Worm (Caenorhabditis elegans) whole organism, L1 larva: Measurements from ENCODE around the gene gtf-2H1.

Experiments used
- C04F5.9 ChIP-seq: sonication (generic microtip); optimal IDR thresholded peaks from 2 replicates; lab custom pipeline; 2016; ENCODE audit warnings: missing genetic modification characterization, missing compliant biosample characterization
- C16A3.4 ChIP-seq: fragments of 150-350 bp; optimal IDR thresholded peaks from 2 replicates; lab custom pipeline; 2014; ENCODE audit warnings: missing biosample characterization, missing genetic modification characterization
- C34B4.2 ChIP-seq: sonication (generic microtip); optimal IDR thresholded peaks from 2 replicates; lab custom pipeline; 2017; ENCODE audit warnings: mild to moderate bottlenecking, missing genetic modification characterization, missing compliant biosample characterization
- Y116A8C.19 ChIP-seq: sonication (generic microtip); optimal IDR thresholded peaks from 2 replicates; lab custom pipeline; 2016; ENCODE audit warnings: missing compliant biosample characterization, missing genetic modification characterization, borderline replicate concordance
- blmp-1 ChIP-seq: fragments of 150-350 bp; optimal IDR thresholded peaks from 2 replicates; lab custom pipeline; 2014; ENCODE audit warnings: missing biosample characterization, missing genetic modification characterization
- ceh-63 ChIP-seq: fragments of 200-800 bp; sonication (Bioruptor generic); optimal IDR thresholded peaks from 2 replicates; lab custom pipeline; 2018; ENCODE audit warnings: mild to moderate bottlenecking, missing genetic modification characterization, missing compliant biosample characterization
- ceh-82 ChIP-seq, 3 experiments: fragments of 150-350 bp in 1 of 3; sonication (generic microtip) in 2 of 3; optimal IDR thresholded peaks; 2 replicates each; lab custom pipeline; 2014 to 2017; ENCODE audit warnings: missing biosample characterization in 3 of 3, missing genetic modification characterization in 3 of 3
- dpl-1 ChIP-seq, 3 experiments: fragments of 150-350 bp in 2 of 3; sonication (generic microtip) in 1 of 3; optimal IDR thresholded peaks; 2 replicates each; lab custom pipeline; 2014 to 2017; ENCODE audit warnings: missing biosample characterization in 3 of 3, missing genetic modification characterization in 3 of 3, missing genetic modification reagents in 3 of 3
- egl-13 ChIP-seq: sonication (generic microtip); optimal IDR thresholded peaks from 2 replicates; lab custom pipeline; 2016; ENCODE audit warnings: missing genotype, missing genetic modification reagents, missing genetic modification characterization, missing compliant biosample characterization
- elt-2 ChIP-seq: sonication (generic microtip); optimal IDR thresholded peaks from 2 replicates; lab custom pipeline; 2016; ENCODE audit warnings: missing genetic modification characterization, mild to moderate bottlenecking, inconsistent platforms, missing compliant biosample characterization, missing genetic modification reagents
- elt-3 ChIP-seq, 6 experiments: fragments of 150-350 bp in 1 of 6; sonication (generic microtip); optimal IDR thresholded peaks; 2 replicates each; lab custom pipeline; 2017 to 2018; ENCODE audit warnings: missing biosample characterization in 6 of 6, missing genetic modification characterization in 6 of 6, inconsistent platforms in 1 of 6
- ets-5 ChIP-seq: fragments of 200-800 bp; sonication (Bioruptor generic); IDR thresholded peaks from 2 replicates; pipeline ENCODE4 v1.3.6; 2022; ENCODE audit warnings: missing genetic modification characterization, missing compliant biosample characterization
- fkh-10 ChIP-seq: sonication (generic microtip); optimal IDR thresholded peaks from 2 replicates; lab custom pipeline; 2017; ENCODE audit warnings: missing biosample characterization, missing genetic modification reagents, missing genetic modification characterization
- fkh-4 ChIP-seq: sonication (generic microtip); optimal IDR thresholded peaks from 2 replicates; lab custom pipeline; 2016; ENCODE audit warnings: missing compliant biosample characterization, missing genetic modification characterization, borderline replicate concordance
- fkh-8 ChIP-seq: sonication (generic microtip); optimal IDR thresholded peaks from 2 replicates; lab custom pipeline; 2016; ENCODE audit warnings: mild to moderate bottlenecking, missing genetic modification characterization, missing compliant biosample characterization
- hpl-2 ChIP-seq: fragments of 150-350 bp; optimal IDR thresholded peaks from 2 replicates; lab custom pipeline; 2014; ENCODE audit warnings: missing biosample characterization, missing genetic modification reagents, missing genetic modification characterization
- lin-13 ChIP-seq: fragments of 150-350 bp; optimal IDR thresholded peaks from 2 replicates; lab custom pipeline; 2014; ENCODE audit warnings: missing biosample characterization, missing genetic modification reagents, missing genetic modification characterization
- lin-14 ChIP-seq: fragments of 200-800 bp; sonication (Bioruptor generic); optimal IDR thresholded peaks from 2 replicates; lab custom pipeline; 2018; ENCODE audit warnings: mild to moderate bottlenecking, missing genetic modification characterization, moderate library complexity, missing compliant biosample characterization
- lin-15B ChIP-seq: fragments of 150-350 bp; sonication (generic microtip); optimal IDR thresholded peaks from 3 replicates; lab custom pipeline; 2014; ENCODE audit warnings: missing biosample characterization, missing genetic modification characterization
- lin-35 ChIP-seq, 2 experiments: fragments of 150-350 bp; optimal IDR thresholded peaks; 2 replicates each; lab custom pipeline; 2014; ENCODE audit warnings: missing biosample characterization in 2 of 2, missing genetic modification characterization in 2 of 2, missing genetic modification reagents in 2 of 2
- lin-39 ChIP-seq: fragments of 150-350 bp; optimal IDR thresholded peaks from 2 replicates; lab custom pipeline; 2014; ENCODE audit warnings: missing biosample characterization, missing genetic modification reagents, missing genetic modification characterization
- lir-3 ChIP-seq: sonication (generic microtip); optimal IDR thresholded peaks from 2 replicates; lab custom pipeline; 2016; ENCODE audit warnings: mild to moderate bottlenecking, missing genetic modification characterization, moderate library complexity, missing compliant biosample characterization; ENCODE audit not compliant: poor library complexity
- lsy-2 ChIP-seq, 2 experiments: fragments of 150-350 bp; optimal IDR thresholded peaks; 2 replicates each; lab custom pipeline; 2014; ENCODE audit warnings: missing biosample characterization in 2 of 2, missing genetic modification characterization in 2 of 2
- mab-9 ChIP-seq: fragments of 200-800 bp; sonication (Bioruptor generic); IDR thresholded peaks from 2 replicates; pipeline ENCODE4 v1.3.6; 2022; ENCODE audit warnings: missing genetic modification reagents, missing genetic modification characterization, missing compliant biosample characterization
- mef-2 ChIP-seq: fragments of 150-350 bp; optimal IDR thresholded peaks from 2 replicates; lab custom pipeline; 2014; ENCODE audit warnings: missing biosample characterization, missing genetic modification characterization
- nhr-11 ChIP-seq: fragments of 150-350 bp; optimal IDR thresholded peaks from 2 replicates; lab custom pipeline; 2014; ENCODE audit warnings: missing biosample characterization, missing genetic modification characterization
- nhr-12 ChIP-seq: sonication (generic microtip); optimal IDR thresholded peaks from 2 replicates; lab custom pipeline; 2017; ENCODE audit warnings: missing biosample characterization, missing genetic modification characterization
- nhr-20 ChIP-seq: sonication (generic microtip); optimal IDR thresholded peaks from 2 replicates; lab custom pipeline; 2016; ENCODE audit warnings: mild to moderate bottlenecking, missing genetic modification characterization, missing compliant biosample characterization
- nhr-28 ChIP-seq: fragments of 150-350 bp; optimal IDR thresholded peaks from 2 replicates; lab custom pipeline; 2014; ENCODE audit warnings: missing biosample characterization, missing genetic modification characterization
- nhr-47 ChIP-seq: sonication (generic microtip); optimal IDR thresholded peaks from 2 replicates; lab custom pipeline; 2016; ENCODE audit warnings: mild to moderate bottlenecking, missing genetic modification characterization, moderate library complexity, missing compliant biosample characterization
- nhr-71 ChIP-seq: sonication (generic microtip); optimal IDR thresholded peaks from 2 replicates; lab custom pipeline; 2016; ENCODE audit warnings: mild to moderate bottlenecking, missing genetic modification characterization, moderate library complexity, missing compliant biosample characterization
- nhr-76 ChIP-seq: sonication (generic microtip); optimal IDR thresholded peaks from 2 replicates; lab custom pipeline; 2017; ENCODE audit warnings: missing biosample characterization, missing genetic modification characterization
- nhr-85 ChIP-seq: sonication (generic microtip); peaks from one replicate; lab custom pipeline; 2016; ENCODE audit warnings: missing genetic modification characterization, inconsistent platforms, missing compliant biosample characterization
- pag-3 ChIP-seq: sonication (generic microtip); optimal IDR thresholded peaks from 2 replicates; lab custom pipeline; 2017; ENCODE audit warnings: missing genetic modification characterization, mild to moderate bottlenecking, missing compliant biosample characterization, antibody characterized with exemption, borderline replicate concordance; ENCODE audit not compliant: insufficient read depth
- pqm-1 ChIP-seq: sonication (generic microtip); optimal IDR thresholded peaks from 3 replicates; lab custom pipeline; 2017; ENCODE audit warnings: missing biosample characterization, missing genetic modification characterization
- snu-23 ChIP-seq: sonication (generic microtip); optimal IDR thresholded peaks from 2 replicates; lab custom pipeline; 2016; ENCODE audit warnings: missing genetic modification characterization, missing compliant biosample characterization
- sox-4 ChIP-seq: sonication (generic microtip); optimal IDR thresholded peaks from 2 replicates; lab custom pipeline; 2016; ENCODE audit warnings: missing genetic modification characterization, missing compliant biosample characterization
- sptf-1 ChIP-seq: fragments of 150-350 bp; optimal IDR thresholded peaks from 2 replicates; lab custom pipeline; 2014; ENCODE audit warnings: missing biosample characterization, missing genetic modification characterization
- swsn-7 ChIP-seq: sonication (generic microtip); optimal IDR thresholded peaks from 2 replicates; lab custom pipeline; 2016; ENCODE audit warnings: missing genetic modification characterization, missing compliant biosample characterization
- tbx-2 ChIP-seq: sonication (generic microtip); optimal IDR thresholded peaks from 2 replicates; lab custom pipeline; 2016; ENCODE audit warnings: missing genetic modification characterization, missing compliant biosample characterization
- tlp-1 ChIP-seq: fragments of 150-350 bp; optimal IDR thresholded peaks from 2 replicates; lab custom pipeline; 2014; ENCODE audit warnings: missing biosample characterization, missing genetic modification characterization
- unc-130 ChIP-seq: fragments of 150-350 bp; optimal IDR thresholded peaks from 2 replicates; lab custom pipeline; 2017; ENCODE audit warnings: missing biosample characterization, missing genetic modification characterization, inconsistent platforms
- unc-30 ChIP-seq: sonication (generic microtip); optimal IDR thresholded peaks from 2 replicates; lab custom pipeline; 2017; ENCODE audit warnings: missing biosample characterization, missing genetic modification characterization
- unc-98 ChIP-seq: fragments of 200-800 bp; sonication (Bioruptor generic); IDR thresholded peaks from 2 replicates; pipeline ENCODE4 v1.3.6; 2022; ENCODE audit warnings: missing genetic modification characterization, missing compliant biosample characterization
- vab-15 ChIP-seq: sonication (generic microtip); optimal IDR thresholded peaks from 2 replicates; lab custom pipeline; 2017; ENCODE audit warnings: missing genotype, mild to moderate bottlenecking, missing genetic modification characterization, missing compliant biosample characterization
- zag-1 ChIP-seq: fragments of 150-350 bp; optimal IDR thresholded peaks from 2 replicates; lab custom pipeline; 2014; ENCODE audit warnings: missing biosample characterization, missing genetic modification characterization
- ztf-11 ChIP-seq, 2 experiments: sonication (generic microtip); optimal IDR thresholded peaks; 2 replicates each; lab custom pipeline; 2016 to 2017; ENCODE audit warnings: missing genetic modification characterization in 2 of 2, missing biosample characterization in 1 of 2, missing compliant biosample characterization in 1 of 2

The gtf-2H1 gene

ce11 chrIV:259142-259541, 27.6 kb upstream of the gtf-2H1 start, which contains the start of gene dpy-9:
TSS of gene dpy-9 (minus strand) at chrIV:259204.
- TF ChIP-seq zag-1 (tag; lab: Kevin White, UChicago) (no peak), elt-3 (tag; optimal IDR thresholded peaks at IDR 0.05; lab: Kevin White, UChicago) (peak in 1 of 6 experiments; percentile 50), blmp-1 (tag; lab: Kevin White, UChicago) (peak; percentile 96), lir-3 (tag; lab: Kevin White, UChicago) (no peak), tlp-1 (no peak), nhr-28 (tag; lab: Kevin White, UChicago) (no peak)
- TF ChIP-seq, all 84 proteins: peak for 2

ce11 chrIV:258362-258761, 26.8 kb upstream of the gtf-2H1 start:
- no peak for TF ChIP-seq fkh-10 (GFP tag; lab: Kevin White, UChicago)
- no peak for TF ChIP-seq lin-39
- TF ChIP-seq vab-15 (tag; lab: Kevin White, UChicago), result no peak
- TF ChIP-seq C34B4.2, result no peak
- TF ChIP-seq elt-2 (tag; lab: Kevin White, UChicago), result no peak
- TF ChIP-seq ets-5, result no peak
- no peak for TF ChIP-seq mef-2
- no peak for TF ChIP-seq snu-23 (GFP tag; lab: Kevin White, UChicago)
- TF ChIP-seq lin-35 (GFP tag; optimal IDR thresholded peaks at IDR 0.05; lab: Kevin White, UChicago), result no peak
- no peak for TF ChIP-seq unc-98
- no peak for TF ChIP-seq lin-15B (tag; lab: Kevin White, UChicago)
- TF ChIP-seq lin-14 (GFP tag; lab: Kevin White, UChicago), result no peak
- TF ChIP-seq C04F5.9 (tag; lab: Kevin White, UChicago), result no peak
- TF ChIP-seq nhr-11 (tag; lab: Kevin White, UChicago), result no peak
- TF ChIP-seq, all 84 proteins: peak for 0

ce11 chrIV:257095-257494, 25.5 kb upstream of the gtf-2H1 start, which contains the start of gene R02D3.8:
TSS of gene R02D3.8 (minus strand) at chrIV:257203.
- TF ChIP-seq blmp-1 (tag; lab: Kevin White, UChicago) (no peak), ceh-63 (no peak), lin-13 (GFP tag; lab: Kevin White, UChicago) (peak; percentile 31), lin-35 (GFP tag; optimal IDR thresholded peaks at IDR 0.05; lab: Kevin White, UChicago) (peak; percentile 50 to 59), nhr-71 (tag; lab: Kevin White, UChicago) (peak; percentile 70), ztf-11 (tag; optimal IDR thresholded peaks at IDR 0.05; lab: Kevin White, UChicago) (peak in 1 of 2 experiments; percentile 46), lir-3 (tag; lab: Kevin White, UChicago) (peak; percentile 72), sox-4 (tag; lab: Kevin White, UChicago) (no peak), tlp-1 (no peak), nhr-12 (tag; lab: Kevin White, UChicago) (no peak), mef-2 (no peak), C16A3.4 (tag; lab: Kevin White, UChicago) (peak; percentile 35), swsn-7 (tag; lab: Kevin White, UChicago) (peak; percentile 31), unc-98 (no peak), nhr-47 (tag; lab: Kevin White, UChicago) (peak; percentile 64), hpl-2 (no peak), unc-130 (tag; lab: Kevin White, UChicago) (no peak), elt-3 (tag; optimal IDR thresholded peaks at IDR 0.05; lab: Kevin White, UChicago) (no peak), fkh-4 (tag; lab: Kevin White, UChicago) (peak; percentile 11), lsy-2 (tag; optimal IDR thresholded peaks at IDR 0.05; lab: Kevin White, UChicago) (peak; percentile 35 to 66), nhr-28 (tag; lab: Kevin White, UChicago) (no peak), pqm-1 (tag; lab: Kevin White, UChicago) (no peak), nhr-85 (tag; lab: Kevin White, UChicago) (peak; percentile 47), zag-1 (tag; lab: Kevin White, UChicago) (no peak), ceh-82 (tag; optimal IDR thresholded peaks at IDR 0.05; lab: Kevin White, UChicago) (no peak), fkh-8 (tag; lab: Kevin White, UChicago) (peak; percentile 12), C34B4.2 (no peak), lin-15B (tag; lab: Kevin White, UChicago) (peak; percentile 4), pag-3 (tag; lab: Kevin White, UChicago) (no peak), lin-14 (GFP tag; lab: Kevin White, UChicago) (peak; percentile 29), unc-30 (tag; lab: Kevin White, UChicago) (no peak), mab-9 (GFP tag; lab: Robert Waterston, UW) (no peak), nhr-76 (tag; lab: Kevin White, UChicago) (no peak), nhr-20 (tag; lab: Kevin White, UChicago) (peak; percentile 40), dpl-1 (GFP tag; optimal IDR thresholded peaks at IDR 0.05; lab: Kevin White, UChicago) (peak; percentile 48 to 67 (median 55)), egl-13 (tag; lab: Kevin White, UChicago) (peak; percentile 25), Y116A8C.19 (tag; lab: Kevin White, UChicago) (no peak), tbx-2 (tag; lab: Kevin White, UChicago) (peak; percentile 21), sptf-1 (no peak)
